Worm (Caenorhabditis elegans): ENCODE measurements around the gene C06H5.13.
A peak's percentile ranks its signal among the peaks of the same experiment; 100 is the strongest.

The C06H5.13 gene

ce11 chrV:17921423-17921822 lies 23.9 kb upstream of the C06H5.13 start, which contains the start of gene E01B7.2 (continued):
- TF ChIP-seq crh-2 (tag; optimal IDR thresholded peaks at IDR 0.05) = peak; percentile 86
- TF ChIP-seq ztf-11 (tag; optimal IDR thresholded peaks at IDR 0.05) = no peak
- TF ChIP-seq ceh-82 (tag; optimal IDR thresholded peaks at IDR 0.05) = peak; percentile 13
- no peak for TF ChIP-seq nhr-12 (tag; optimal IDR thresholded peaks at IDR 0.05)
- TF ChIP-seq C34F6.9 (tag; optimal IDR thresholded peaks at IDR 0.05) = peak; percentile 85
- peak; percentile 65 for TF ChIP-seq nhr-21 (tag; optimal IDR thresholded peaks at IDR 0.05)
- peak; percentile 65 for TF ChIP-seq F13H6.1 (tag; optimal IDR thresholded peaks at IDR 0.05)
- no peak for TF ChIP-seq nhr-77 (tag; optimal IDR thresholded peaks at IDR 0.05)
- peak; percentile 71 for TF ChIP-seq egl-27 (tag; optimal IDR thresholded peaks at IDR 0.05)
- TF ChIP-seq ceh-16 (tag; optimal IDR thresholded peaks at IDR 0.05) = no peak
- TF ChIP-seq nhr-129 (tag; optimal IDR thresholded peaks at IDR 0.05) = peak; percentile 49
- no peak for TF ChIP-seq dmd-4 (tag; optimal IDR thresholded peaks at IDR 0.05)
- peak; percentile 89 for TF ChIP-seq unc-55 (GFP tag; optimal IDR thresholded peaks at IDR 0.05)
- peak; percentile 17 for TF ChIP-seq lin-11 (tag; optimal IDR thresholded peaks at IDR 0.05)
- TF ChIP-seq sma-3 (GFP tag; optimal IDR thresholded peaks at IDR 0.05) = peak; percentile 77
- no peak for TF ChIP-seq elt-1 (tag; optimal IDR thresholded peaks at IDR 0.05)
- TF ChIP-seq nhr-11 (tag; optimal IDR thresholded peaks at IDR 0.05) = no peak
- TF ChIP-seq blmp-1 (tag; optimal IDR thresholded peaks at IDR 0.05; ENCODE audit: insufficient read depth) = peak; percentile 18

ce11 chrV:17918726-17919125 lies 21.2 kb upstream of the C06H5.13 start, which contains the start of gene C06H5.8:
C06H5.8 (plus strand) TSS chrV:17919026.
- TF ChIP-seq unc-39 (tag; optimal IDR thresholded peaks at IDR 0.05) = no peak
- no peak for TF ChIP-seq elt-1 (tag; optimal IDR thresholded peaks at IDR 0.05)
- no peak for TF ChIP-seq mdl-1 (tag; optimal IDR thresholded peaks at IDR 0.05)
- no peak for TF ChIP-seq Y55F3AM.14 (GFP tag; optimal IDR thresholded peaks at IDR 0.05)
- no peak for TF ChIP-seq lsy-2 (tag; optimal IDR thresholded peaks at IDR 0.05)

ce11 chrV:17910019-17910418 lies 12.5 kb upstream of the C06H5.13 start, which contains the start of gene dcar-1:
dcar-1 (plus strand) TSS chrV:17910319.
- TF ChIP-seq blmp-1 (tag; optimal IDR thresholded peaks at IDR 0.05; ENCODE audit: insufficient read depth) (no peak), elt-1 (tag; optimal IDR thresholded peaks at IDR 0.05) (no peak), nhr-129 (tag; optimal IDR thresholded peaks at IDR 0.05) (no peak), nhr-11 (tag; optimal IDR thresholded peaks at IDR 0.05) (no peak), ztf-4 (tag; optimal IDR thresholded peaks at IDR 0.05) (no peak), nhr-23 (tag; optimal IDR thresholded peaks at IDR 0.05) (no peak), R02D3.7 (tag; optimal IDR thresholded peaks at IDR 0.05) (no peak), sma-9 (GFP tag; optimal IDR thresholded peaks at IDR 0.05) (no peak), sma-9 (tag; optimal IDR thresholded peaks at IDR 0.05) (no peak), Y55F3AM.14 (GFP tag; optimal IDR thresholded peaks at IDR 0.05) (no peak), mdl-1 (tag; optimal IDR thresholded peaks at IDR 0.05) (no peak), nhr-77 (tag; optimal IDR thresholded peaks at IDR 0.05) (no peak), F13H6.1 (tag; optimal IDR thresholded peaks at IDR 0.05) (no peak), ZK546.5 (tag; optimal IDR thresholded peaks at IDR 0.05) (no peak), ztf-11 (tag; optimal IDR thresholded peaks at IDR 0.05) (no peak), lin-13 (GFP tag; optimal IDR thresholded peaks at IDR 0.05) (no peak), fos-1 (tag; optimal IDR thresholded peaks at IDR 0.05) (no peak), lin-39 (tag; optimal IDR thresholded peaks at IDR 0.05) (no peak), nhr-237 (tag; optimal IDR thresholded peaks at IDR 0.05) (no peak)

ce11 chrV:17905765-17906164 lies 8.2 kb upstream of the C06H5.13 start:
- TF ChIP-seq sma-3 (GFP tag; optimal IDR thresholded peaks at IDR 0.05) (no peak), ZK546.5 (tag; optimal IDR thresholded peaks at IDR 0.05) (no peak), mbf-1 (tag; optimal IDR thresholded peaks at IDR 0.05) (no peak), nhr-21 (tag; optimal IDR thresholded peaks at IDR 0.05) (peak; percentile 40), lin-11 (tag; optimal IDR thresholded peaks at IDR 0.05) (no peak), sem-4 (tag; optimal IDR thresholded peaks at IDR 0.05) (no peak), Y55F3AM.14 (GFP tag; optimal IDR thresholded peaks at IDR 0.05) (no peak), R02D3.7 (tag; optimal IDR thresholded peaks at IDR 0.05) (no peak), ceh-16 (tag; optimal IDR thresholded peaks at IDR 0.05) (no peak), mab-5 (tag; optimal IDR thresholded peaks at IDR 0.05) (no peak), lin-13 (GFP tag; optimal IDR thresholded peaks at IDR 0.05) (no peak), zag-1 (tag; optimal IDR thresholded peaks at IDR 0.05) (no peak), nhr-25 (tag; optimal IDR thresholded peaks at IDR 0.05) (peak; percentile 78), blmp-1 (tag; optimal IDR thresholded peaks at IDR 0.05; ENCODE audit: insufficient read depth) (peak; percentile 92), sma-9 (GFP tag; optimal IDR thresholded peaks at IDR 0.05) (peak; percentile 26), sma-9 (tag; optimal IDR thresholded peaks at IDR 0.05) (no peak), nhr-11 (tag; optimal IDR thresholded peaks at IDR 0.05) (no peak), gmeb-1 (tag; optimal IDR thresholded peaks at IDR 0.05) (no peak), egl-27 (tag; optimal IDR thresholded peaks at IDR 0.05) (no peak), lin-39 (tag; optimal IDR thresholded peaks at IDR 0.05) (no peak), lsy-2 (tag; optimal IDR thresholded peaks at IDR 0.05) (no peak), snpc-4 (tag; optimal IDR thresholded peaks at IDR 0.05) (no peak), peb-1 (tag; optimal IDR thresholded peaks at IDR 0.05) (no peak), fos-1 (tag; optimal IDR thresholded peaks at IDR 0.05) (no peak), unc-62 (GFP tag; optimal IDR thresholded peaks at IDR 0.05) (no peak), nhr-129 (tag; optimal IDR thresholded peaks at IDR 0.05) (peak; percentile 4), F13H6.1 (tag; optimal IDR thresholded peaks at IDR 0.05) (no peak), elt-1 (tag; optimal IDR thresholded peaks at IDR 0.05) (no peak), ztf-4 (tag; optimal IDR thresholded peaks at IDR 0.05) (no peak), crh-2 (tag; optimal IDR thresholded peaks at IDR 0.05) (peak; percentile 7), nhr-77 (tag; optimal IDR thresholded peaks at IDR 0.05) (no peak), mdl-1 (tag; optimal IDR thresholded peaks at IDR 0.05) (no peak), aly-2 (tag; optimal IDR thresholded peaks at IDR 0.05) (no peak), alr-1 (tag; optimal IDR thresholded peaks at IDR 0.05) (no peak), nhr-6 (tag; optimal IDR thresholded peaks at IDR 0.05) (no peak)
